Worm (Caenorhabditis elegans): Measurements from ENCODE around the gene acr-9.

The acr-9 gene

DNA sequence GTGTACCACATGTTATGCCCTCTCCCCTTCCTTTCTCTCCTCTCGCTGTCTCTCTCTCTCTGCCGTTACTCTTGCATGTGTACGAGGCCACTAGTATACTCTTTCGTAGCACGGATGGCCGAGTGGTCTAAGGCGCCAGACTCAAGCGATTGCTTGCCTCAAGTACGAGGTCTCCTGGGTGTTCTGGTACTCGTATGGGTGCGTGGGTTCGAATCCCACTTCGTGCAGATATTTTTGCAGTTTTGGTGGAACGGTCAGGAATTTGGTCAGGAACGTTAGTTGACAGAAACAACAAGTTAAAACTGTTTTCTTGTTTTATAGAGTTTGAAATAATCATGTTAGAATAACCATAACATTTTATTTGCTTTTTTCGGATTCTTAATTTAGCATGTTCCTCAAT lies 18.7 kb upstream of the acr-9 start (continued):
- TF ChIP-seq T26A8.4 (GFP tag; IDR thresholded peaks at IDR 0.05) (peak; percentile 94), pha-4 (GFP tag; IDR thresholded peaks at IDR 0.05) (peak; percentile 96), pha-4 (tag; optimal IDR thresholded peaks at IDR 0.05) (peak; percentile 5), nhr-111 (GFP tag; optimal IDR thresholded peaks at IDR 0.05) (peak; percentile 84)

DNA sequence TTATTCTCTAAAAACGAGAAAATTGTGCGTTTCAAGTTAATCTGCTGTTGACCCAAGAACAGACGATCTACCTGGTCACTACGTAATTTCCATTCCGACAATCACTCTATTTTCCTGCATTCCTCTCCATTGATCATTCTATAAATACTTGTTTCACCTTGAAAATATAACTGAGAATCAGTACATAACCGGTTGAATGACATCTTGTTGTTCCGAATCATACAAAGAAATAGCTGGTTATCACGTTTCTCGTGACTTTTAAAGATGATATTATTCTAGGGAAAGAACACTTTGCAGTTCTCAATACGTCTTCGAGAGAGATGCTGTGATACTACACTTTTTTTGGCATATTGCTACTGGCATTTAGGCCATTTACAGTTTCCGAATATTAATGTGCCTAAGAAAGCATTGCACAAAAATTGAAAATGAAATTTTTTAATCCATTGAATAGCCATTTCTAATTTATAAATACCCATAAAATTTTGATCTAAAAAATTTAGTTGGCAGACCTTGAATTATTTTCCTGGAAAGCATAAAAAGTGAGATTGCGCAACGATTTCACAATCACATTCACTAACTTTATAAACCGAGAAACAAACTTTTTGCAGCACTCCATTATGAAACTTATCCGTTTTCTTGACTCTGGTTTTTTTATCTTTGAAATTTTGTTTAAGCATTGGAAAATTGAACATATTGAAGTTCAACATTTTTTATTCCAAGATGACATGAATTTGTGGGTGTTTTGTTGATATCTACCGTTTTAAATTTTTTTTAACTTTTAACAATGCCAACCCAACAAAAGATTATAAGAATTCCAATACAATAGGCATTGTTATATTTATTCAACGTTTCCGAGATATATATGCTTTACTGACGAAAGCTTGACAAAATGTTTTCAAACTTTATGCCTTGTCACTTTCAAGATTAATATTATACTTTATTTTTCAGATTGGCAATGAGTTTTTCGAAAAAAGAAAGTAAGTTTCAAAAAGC lies 17.2 kb upstream of the acr-9 start, which contains the start of gene C04A11.5:
Gene C04A11.5, plus strand, starts transcription at position 943 of the 993 bp plus-strand sequence.
- TF ChIP-seq gei-8 (GFP tag; optimal IDR thresholded peaks at IDR 0.05) = no peak
- TF ChIP-seq duxl-1 (tag; optimal IDR thresholded peaks at IDR 0.05; ENCODE audit: poor library complexity) = no peak
- peak; percentile 22 for TF ChIP-seq hlh-11 (tag; optimal IDR thresholded peaks at IDR 0.05)
- no peak for TF ChIP-seq F49E8.2 (tag; optimal IDR thresholded peaks at IDR 0.05; ENCODE audit: borderline replicate concordance)
- no peak for TF ChIP-seq ZK337.2 (GFP tag; IDR thresholded peaks at IDR 0.05)
- TF ChIP-seq mep-1 (tag; optimal IDR thresholded peaks at IDR 0.05) = no peak
- no peak for TF ChIP-seq nhr-41 (GFP tag; IDR thresholded peaks at IDR 0.05)
- no peak for TF ChIP-seq nhr-42 (GFP tag; IDR thresholded peaks at IDR 0.05)
- no peak for TF ChIP-seq zip-11 (GFP tag; IDR thresholded peaks at IDR 0.05)
- TF ChIP-seq set-16 (GFP tag; IDR thresholded peaks at IDR 0.05) = no peak
- no peak for TF ChIP-seq zfp-2 (tag; optimal IDR thresholded peaks at IDR 0.05)
- TF ChIP-seq lir-3 (tag; optimal IDR thresholded peaks at IDR 0.05) = no peak
- TF ChIP-seq Y105C5A.15 (GFP tag; IDR thresholded peaks at IDR 0.05) = no peak
- TF ChIP-seq snpc-1.2 (GFP tag; IDR thresholded peaks at IDR 0.05) = no peak
- no peak for TF ChIP-seq nhr-77 (tag; optimal IDR thresholded peaks at IDR 0.05)
- no peak for TF ChIP-seq lin-13 (GFP tag; optimal IDR thresholded peaks at IDR 0.05)
- TF ChIP-seq skn-1 (tag; optimal IDR thresholded peaks at IDR 0.05) = no peak
- TF ChIP-seq Y48G9A.11 (GFP tag; IDR thresholded peaks at IDR 0.05) = no peak
- TF ChIP-seq ces-1 (GFP tag; optimal IDR thresholded peaks at IDR 0.05) = no peak
- no peak for TF ChIP-seq nhr-237 (tag; optimal IDR thresholded peaks at IDR 0.05)
- TF ChIP-seq fkh-10 (GFP tag; optimal IDR thresholded peaks at IDR 0.05) = no peak
- TF ChIP-seq T20F7.1 (GFP tag; optimal IDR thresholded peaks at IDR 0.05) = no peak
- no peak for TF ChIP-seq daf-12 (tag; optimal IDR thresholded peaks at IDR 0.05)
- no peak for TF ChIP-seq spr-1 (tag; optimal IDR thresholded peaks at IDR 0.05)
- TF ChIP-seq hlh-30 (tag; optimal IDR thresholded peaks at IDR 0.05; ENCODE audit: insufficient read depth) = peak; percentile 45
- TF ChIP-seq F44E2.7 (GFP tag; IDR thresholded peaks at IDR 0.05) = no peak
- no peak for TF ChIP-seq dpl-1 (GFP tag; optimal IDR thresholded peaks at IDR 0.05)
- TF ChIP-seq dmd-9 (GFP tag; IDR thresholded peaks at IDR 0.05) = no peak
- TF ChIP-seq unc-62 (GFP tag; optimal IDR thresholded peaks at IDR 0.05 in 1 of 2) = peak in 1 of 2 experiments; percentile 30
- TF ChIP-seq unc-62 (tag; optimal IDR thresholded peaks at IDR 0.05) = no peak
- no peak for TF ChIP-seq aly-2 (tag; optimal IDR thresholded peaks at IDR 0.05)
- no peak for TF ChIP-seq lin-29 (GFP tag; IDR thresholded peaks at IDR 0.05)
- TF ChIP-seq tra-1 (GFP tag; IDR thresholded peaks at IDR 0.05) = no peak
- no peak for TF ChIP-seq pqm-1 (tag; optimal IDR thresholded peaks at IDR 0.05)
- peak in 1 of 2 experiments; percentile 14 for TF ChIP-seq mdl-1 (tag; optimal IDR thresholded peaks at IDR 0.05)
- no peak for TF ChIP-seq tag-97 (GFP tag; IDR thresholded peaks at IDR 0.05)
- TF ChIP-seq nhr-28 (tag; optimal IDR thresholded peaks at IDR 0.05) = peak; percentile 60
- TF ChIP-seq mxl-3 (GFP tag; optimal IDR thresholded peaks at IDR 0.05) = peak; percentile 21
- no peak for TF ChIP-seq daf-19 (GFP tag; conservative IDR thresholded peaks at IDR 0.05)
- TF ChIP-seq zfp-3 (GFP tag; conservative IDR thresholded peaks at IDR 0.05) = no peak
- TF ChIP-seq D1046.2 (GFP tag; IDR thresholded peaks at IDR 0.05) = no peak
- no peak for TF ChIP-seq ztf-7 (tag; optimal IDR thresholded peaks at IDR 0.05)
- no peak for TF ChIP-seq ceh-20 (GFP tag; IDR thresholded peaks at IDR 0.05)
- no peak for TF ChIP-seq unc-39 (tag; optimal IDR thresholded peaks at IDR 0.05)
- no peak for TF ChIP-seq lim-7 (GFP tag; IDR thresholded peaks at IDR 0.05)

Data from whole organism, L4 larva.